Fruit fly (Drosophila melanogaster): ENCODE measurements around the gene shtd.

Gene shtd

DNA sequence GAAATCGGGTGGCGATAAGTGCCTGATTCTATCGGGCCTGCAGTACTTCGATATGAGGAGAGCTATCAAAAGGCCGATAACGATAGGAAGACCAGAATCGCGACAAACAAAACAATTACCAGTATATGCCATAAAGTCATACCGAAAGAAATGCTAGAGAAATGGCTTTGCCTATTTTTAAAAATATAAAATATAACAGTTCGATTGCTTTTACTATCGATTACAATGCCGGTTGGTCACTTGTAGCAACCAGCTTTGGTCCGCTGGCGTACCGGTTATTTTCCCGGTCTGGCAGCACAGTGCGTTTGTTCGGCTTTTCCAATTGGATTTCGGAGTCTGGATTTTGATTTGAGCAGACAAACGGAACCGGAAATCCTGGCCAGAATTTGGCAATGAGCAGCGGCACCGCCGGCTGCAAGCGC, at the start of gene shtd, which contains the start of the genes CG6294 and CG6299 (continued):
- TF ChIP-seq Hr78 (GFP tag; optimal IDR thresholded peaks at IDR 0.05), result no peak
- peak; percentile 96 for TF ChIP-seq CG34224 (GFP tag; IDR thresholded peaks at IDR 0.05; ENCODE audit: partially characterized antibody)
- TF ChIP-seq salm (tag; optimal IDR thresholded peaks at IDR 0.05), result no peak
- TF ChIP-seq tap (tag; optimal IDR thresholded peaks at IDR 0.05), result no peak
- no peak for TF ChIP-seq CG10979 (tag; optimal IDR thresholded peaks at IDR 0.05)
- no peak for TF ChIP-seq sc (optimal IDR thresholded peaks at IDR 0.05)
- TF ChIP-seq sc (GFP tag; optimal IDR thresholded peaks at IDR 0.05), result no peak
- TF ChIP-seq bbx (GFP tag; IDR thresholded peaks at IDR 0.05; ENCODE audit: partially characterized antibody), result peak; percentile 93
- peak; percentile 92 for TF ChIP-seq Bgb (GFP tag; IDR thresholded peaks at IDR 0.05; ENCODE audit: partially characterized antibody)
- TF ChIP-seq CG5180 (GFP tag; optimal IDR thresholded peaks at IDR 0.05), result no peak
- TF ChIP-seq CG8944 (GFP tag; optimal IDR thresholded peaks at IDR 0.05), result no peak
- no peak for TF ChIP-seq disco-r (GFP tag; optimal IDR thresholded peaks at IDR 0.05)
- TF ChIP-seq nerfin-2 (GFP tag; IDR thresholded peaks at IDR 0.05; ENCODE audit: partially characterized antibody), result peak; percentile 100
- peak; percentile 84 for TF ChIP-seq sens (GFP tag)
- TF ChIP-seq CG8089 (GFP tag; optimal IDR thresholded peaks at IDR 0.05), result no peak
- peak; percentile 92 for TF ChIP-seq zen2 (GFP tag; IDR thresholded peaks at IDR 0.05; ENCODE audit: partially characterized antibody)
- TF ChIP-seq p53 (GFP tag; optimal IDR thresholded peaks at IDR 0.05), result no peak
- TF ChIP-seq CG17328 (GFP tag; IDR thresholded peaks at IDR 0.05), result no peak
- peak; percentile 6 for TF ChIP-seq HLH54F (GFP tag; optimal IDR thresholded peaks at IDR 0.05)
- no peak for TF ChIP-seq CG8359 (GFP tag; optimal IDR thresholded peaks at IDR 0.05; ENCODE audit: borderline replicate concordance)
- TF ChIP-seq CG9727 (GFP tag; optimal IDR thresholded peaks at IDR 0.05), result peak; percentile 27
- peak; percentile 20 for TF ChIP-seq Mad (GFP tag; optimal IDR thresholded peaks at IDR 0.05)
- TF ChIP-seq Nf-YB (GFP tag; optimal IDR thresholded peaks at IDR 0.05), result no peak
- TF ChIP-seq CG12769 (tag; optimal IDR thresholded peaks at IDR 0.05), result no peak
- no peak for TF ChIP-seq CG5953 (GFP tag; IDR thresholded peaks at IDR 0.05)
- peak; percentile 95 for TF ChIP-seq CG18764 (GFP tag; optimal IDR thresholded peaks at IDR 0.05)
- no peak for TF ChIP-seq ash1 (GFP tag; optimal IDR thresholded peaks at IDR 0.05)
- peak; percentile 96 for TF ChIP-seq Dref (GFP tag; IDR thresholded peaks at IDR 0.05)
- peak in 1 of 2 experiments; percentile 70 for TF ChIP-seq crp (GFP tag; optimal IDR thresholded peaks at IDR 0.05)
- TF ChIP-seq insv (GFP tag; optimal IDR thresholded peaks at IDR 0.05), result peak; percentile 91 to 98
- TF ChIP-seq ERR (GFP tag; optimal IDR thresholded peaks at IDR 0.05), result no peak
- no peak for TF ChIP-seq CG4730 (GFP tag; IDR thresholded peaks at IDR 0.05)
- no peak for TF ChIP-seq Hey (tag; optimal IDR thresholded peaks at IDR 0.05)
- no peak for TF ChIP-seq sim (GFP tag; IDR thresholded peaks at IDR 0.05)
- TF ChIP-seq Lim3 (GFP tag; IDR thresholded peaks at IDR 0.05), result no peak
- TF ChIP-seq CG12391 (tag; optimal IDR thresholded peaks at IDR 0.05), result peak; percentile 36
- peak; percentile 2 for TF ChIP-seq CG12299 (tag; optimal IDR thresholded peaks at IDR 0.05)
- TF ChIP-seq Ets65A (GFP tag), result peak; percentile 86
- peak; percentile 48 for TF ChIP-seq CG17829 (tag; optimal IDR thresholded peaks at IDR 0.05)
- no peak for TF ChIP-seq CG10366 (GFP tag; IDR thresholded peaks at IDR 0.05)
- no peak for TF ChIP-seq rib (GFP tag; IDR thresholded peaks at IDR 0.05)
- no peak for TF ChIP-seq Drgx (GFP tag; IDR thresholded peaks at IDR 0.05)
- TF ChIP-seq Rfx (GFP tag; IDR thresholded peaks at IDR 0.05), result peak; percentile 39; the same call in 1 of the 2 replicates
- TF ChIP-seq Ravus (GFP tag; IDR thresholded peaks at IDR 0.05), result no peak
- peak; percentile 84 for TF ChIP-seq Sin3A (optimal IDR thresholded peaks at IDR 0.05)
- no peak for TF ChIP-seq Blimp-1 (GFP tag; optimal IDR thresholded peaks at IDR 0.05)
- TF ChIP-seq Chrac-16 (GFP tag; optimal IDR thresholded peaks at IDR 0.05), result no peak
- TF ChIP-seq CG4707 (GFP tag; optimal IDR thresholded peaks at IDR 0.05), result no peak
- TF ChIP-seq CG43689 (GFP tag; IDR thresholded peaks at IDR 0.05), result no peak
- peak; percentile 79 for TF ChIP-seq trem (tag; optimal IDR thresholded peaks at IDR 0.05)
- TF ChIP-seq ken (GFP tag; IDR thresholded peaks at IDR 0.05), result 0 out of 3 replicates have a peak, but pooled peaks have one; percentile 39

All from whole organism, embryonic.